Worm (Caenorhabditis elegans): ENCODE measurements around the gene fbxa-100.

DNA sequence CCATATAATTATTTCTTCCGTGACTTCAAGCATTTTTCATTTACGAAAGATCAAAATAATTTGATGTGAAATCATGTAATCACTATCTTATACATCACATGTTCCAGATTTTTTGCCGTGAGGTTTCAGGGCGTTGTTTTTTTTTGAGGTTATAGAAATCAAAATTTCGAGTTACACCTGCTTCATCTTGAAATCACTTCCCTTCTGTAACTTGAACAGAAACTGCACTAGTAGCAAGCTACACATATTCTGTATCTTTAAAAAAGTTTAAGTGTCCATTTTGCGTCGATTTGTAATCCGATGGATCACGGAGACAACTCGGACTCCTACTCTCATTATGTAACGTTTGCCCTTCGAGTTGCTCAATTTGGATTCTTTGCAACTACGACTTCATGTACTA is 28.8 kb upstream of the fbxa-100 start, which contains the start of gene F22B8.3:
- TF ChIP-seq him-1 (tag; optimal IDR thresholded peaks at IDR 0.05), result no peak
- no peak for TF ChIP-seq dao-5 (tag; optimal IDR thresholded peaks at IDR 0.05)
- TF ChIP-seq W03F9.2 (tag; optimal IDR thresholded peaks at IDR 0.05), result no peak

All from whole organism, L4/young adult.